Fruit fly (Drosophila melanogaster): ENCODE results near the gene CG12883.
A peak's percentile ranks its signal among the peaks of the same experiment; 100 is the strongest.

The CG12883 gene

dm6 chr3R:27685074-27685473 lies 6.0 kb downstream of the CG12883 start:
- TF ChIP-seq dl (GFP tag; optimal IDR thresholded peaks at IDR 0.05; ENCODE audit: insufficient read depth in 1 of 2, partially characterized antibody in 2 of 2) (no peak), fru (GFP tag; optimal IDR thresholded peaks at IDR 0.05) (no peak), lola (GFP tag; optimal IDR thresholded peaks at IDR 0.05) (no peak), CrebA (GFP tag; optimal IDR thresholded peaks at IDR 0.05; ENCODE audit: borderline replicate concordance) (no peak), psq (GFP tag; optimal IDR thresholded peaks at IDR 0.05) (no peak), usp (GFP tag; optimal IDR thresholded peaks at IDR 0.05) (no peak), h (GFP tag; optimal IDR thresholded peaks at IDR 0.05) (no peak)

- TF ChIP-seq Sp1 (GFP tag; optimal IDR thresholded peaks at IDR 0.05) (peak; percentile 32), Hr78 (GFP tag; optimal IDR thresholded peaks at IDR 0.05) (no peak), jim (GFP tag; optimal IDR thresholded peaks at IDR 0.05) (no peak), woc (GFP tag; optimal IDR thresholded peaks at IDR 0.05) (peak; percentile 84), Dif (GFP tag; optimal IDR thresholded peaks at IDR 0.05; ENCODE audit: partially characterized antibody) (no peak), br (GFP tag; optimal IDR thresholded peaks at IDR 0.05) (no peak), sv (GFP tag; optimal IDR thresholded peaks at IDR 0.05) (no peak), ey (GFP tag; optimal IDR thresholded peaks at IDR 0.05) (peak; percentile 9), Abd-B (GFP tag; optimal IDR thresholded peaks at IDR 0.05) (no peak), HLH106 (tag; optimal IDR thresholded peaks at IDR 0.05) (peak; percentile 19), tai (GFP tag; optimal IDR thresholded peaks at IDR 0.05) (no peak), foxo (GFP tag; optimal IDR thresholded peaks at IDR 0.05) (peak in 1 of 2 experiments; percentile 30), h (GFP tag; optimal IDR thresholded peaks at IDR 0.05) (peak; percentile 28), dl (GFP tag; optimal IDR thresholded peaks at IDR 0.05; ENCODE audit: insufficient read depth in 1 of 2, partially characterized antibody in 2 of 2) (no peak), Hnf4 (GFP tag; optimal IDR thresholded peaks at IDR 0.05) (no peak), Hr83 (GFP tag; optimal IDR thresholded peaks at IDR 0.05; ENCODE audit: poor library complexity, severe bottlenecking) (no peak), fru (GFP tag; optimal IDR thresholded peaks at IDR 0.05) (peak; percentile 31), psq (GFP tag; optimal IDR thresholded peaks at IDR 0.05) (peak; percentile 47), sage (GFP tag; optimal IDR thresholded peaks at IDR 0.05) (no peak), rgr (GFP tag; optimal IDR thresholded peaks at IDR 0.05) (no peak), pan (optimal IDR thresholded peaks at IDR 0.05) (no peak), OdsH (GFP tag; optimal IDR thresholded peaks at IDR 0.05) (peak; percentile 44), Jra (GFP tag; optimal IDR thresholded peaks at IDR 0.05) (no peak)
Measured at dm6 chr3R:27685539-27686012, 6.5 kb downstream of the CG12883 start, which contains the start of gene CG12880. Gene CG12880, plus strand, starts transcription at chr3R:27685962.

dm6 chr3R:27688034-27688433 lies 8.9 kb downstream of the CG12883 start, which contains the start of gene CG31055:
Gene CG31055, minus strand, starts transcription at chr3R:27688134.
- TF ChIP-seq tai (GFP tag; optimal IDR thresholded peaks at IDR 0.05) (no peak), rgr (GFP tag; optimal IDR thresholded peaks at IDR 0.05) (no peak), GATAd (GFP tag; optimal IDR thresholded peaks at IDR 0.05) (no peak), CG32264 (GFP tag; optimal IDR thresholded peaks at IDR 0.05) (no peak)

- peak; percentile 58 for TF ChIP-seq fru (GFP tag; optimal IDR thresholded peaks at IDR 0.05)
- no peak for TF ChIP-seq Dif (GFP tag; optimal IDR thresholded peaks at IDR 0.05; ENCODE audit: partially characterized antibody)
- peak; percentile 60 for TF ChIP-seq psq (GFP tag; optimal IDR thresholded peaks at IDR 0.05)
- no peak for TF ChIP-seq GATAd (GFP tag; optimal IDR thresholded peaks at IDR 0.05)
- TF ChIP-seq CG9705 (GFP tag; optimal IDR thresholded peaks at IDR 0.05) = no peak
Measured at dm6 chr3R:27692645-27693307, 13.7 kb downstream of the CG12883 start.

- TF ChIP-seq tai (GFP tag; optimal IDR thresholded peaks at IDR 0.05) (no peak), CG9705 (GFP tag; optimal IDR thresholded peaks at IDR 0.05) (no peak), brk (GFP tag; optimal IDR thresholded peaks at IDR 0.05) (no peak), GATAd (GFP tag; optimal IDR thresholded peaks at IDR 0.05) (no peak), usp (GFP tag; optimal IDR thresholded peaks at IDR 0.05) (no peak), fru (GFP tag; optimal IDR thresholded peaks at IDR 0.05) (no peak), Hr83 (GFP tag; optimal IDR thresholded peaks at IDR 0.05; ENCODE audit: poor library complexity, severe bottlenecking) (no peak), Myc (optimal IDR thresholded peaks at IDR 0.05) (no peak), Dfd (GFP tag; optimal IDR thresholded peaks at IDR 0.05) (no peak), HLH106 (tag; optimal IDR thresholded peaks at IDR 0.05) (no peak), Vsx2 (GFP tag; optimal IDR thresholded peaks at IDR 0.05; ENCODE audit: partially characterized antibody) (no peak)
Measured at dm6 chr3R:27694018-27694417, 14.9 kb downstream of the CG12883 start, which contains the start of gene CG43319. Gene CG43319, plus strand, starts transcription at chr3R:27694318.

Measured in whole organism, wandering third instar larva.